Fruit fly (Drosophila melanogaster): Measurements from ENCODE around the gene CG7565.

Gene CG7565

dm6 chr3L:8069167-8069566 is 22.4 kb downstream of the CG7565 start, which contains the start of gene CG42590:
CG42590 (minus strand) TSS chr3L:8069267.
- TF ChIP-seq Jra (GFP tag; optimal IDR thresholded peaks at IDR 0.05) (no peak), br (GFP tag; optimal IDR thresholded peaks at IDR 0.05) (no peak), woc (GFP tag; optimal IDR thresholded peaks at IDR 0.05) (no peak), brk (GFP tag; optimal IDR thresholded peaks at IDR 0.05) (no peak), jim (GFP tag; optimal IDR thresholded peaks at IDR 0.05) (no peak), tai (GFP tag; optimal IDR thresholded peaks at IDR 0.05) (no peak), ey (GFP tag; optimal IDR thresholded peaks at IDR 0.05) (no peak), Dfd (GFP tag; optimal IDR thresholded peaks at IDR 0.05) (no peak), Rel (GFP tag; optimal IDR thresholded peaks at IDR 0.05) (no peak), Rel (tag; optimal IDR thresholded peaks at IDR 0.05) (no peak), Hnf4 (GFP tag; optimal IDR thresholded peaks at IDR 0.05) (no peak), N (GFP tag; optimal IDR thresholded peaks at IDR 0.05) (no peak), dmrt93B (GFP tag; optimal IDR thresholded peaks at IDR 0.05) (no peak), h (GFP tag; optimal IDR thresholded peaks at IDR 0.05) (no peak), sv (GFP tag; optimal IDR thresholded peaks at IDR 0.05) (no peak), Vsx2 (GFP tag; optimal IDR thresholded peaks at IDR 0.05; ENCODE audit: partially characterized antibody) (no peak), HLH106 (tag; optimal IDR thresholded peaks at IDR 0.05) (no peak)

dm6 chr3L:8068061-8068460 is 23.5 kb downstream of the CG7565 start:
- no peak for TF ChIP-seq Jra (GFP tag; optimal IDR thresholded peaks at IDR 0.05)
- no peak for TF ChIP-seq sage (GFP tag; optimal IDR thresholded peaks at IDR 0.05)
- no peak for TF ChIP-seq usp (GFP tag; optimal IDR thresholded peaks at IDR 0.05)
- TF ChIP-seq dl (GFP tag; optimal IDR thresholded peaks at IDR 0.05; ENCODE audit: insufficient read depth in 1 of 2, partially characterized antibody in 2 of 2): no peak
- TF ChIP-seq sv (GFP tag; optimal IDR thresholded peaks at IDR 0.05): no peak
- TF ChIP-seq N (GFP tag; optimal IDR thresholded peaks at IDR 0.05): no peak
- no peak for TF ChIP-seq h (GFP tag; optimal IDR thresholded peaks at IDR 0.05)
- no peak for TF ChIP-seq Dif (GFP tag; optimal IDR thresholded peaks at IDR 0.05; ENCODE audit: partially characterized antibody)
- TF ChIP-seq CG32264 (GFP tag; optimal IDR thresholded peaks at IDR 0.05): no peak
- no peak for TF ChIP-seq HLH106 (tag; optimal IDR thresholded peaks at IDR 0.05)
- no peak for TF ChIP-seq Dfd (GFP tag; optimal IDR thresholded peaks at IDR 0.05)
- no peak for TF ChIP-seq foxo (GFP tag; optimal IDR thresholded peaks at IDR 0.05)
- TF ChIP-seq OdsH (GFP tag; optimal IDR thresholded peaks at IDR 0.05): no peak
- TF ChIP-seq Hr83 (GFP tag; optimal IDR thresholded peaks at IDR 0.05; ENCODE audit: poor library complexity, severe bottlenecking): no peak
- no peak for TF ChIP-seq fru (GFP tag; optimal IDR thresholded peaks at IDR 0.05)
- no peak for TF ChIP-seq Rel (GFP tag; optimal IDR thresholded peaks at IDR 0.05)
- no peak for TF ChIP-seq Rel (tag; optimal IDR thresholded peaks at IDR 0.05)
- no peak for TF ChIP-seq Mio (GFP tag; optimal IDR thresholded peaks at IDR 0.05)
- no peak for TF ChIP-seq CG9705 (GFP tag; optimal IDR thresholded peaks at IDR 0.05)
- TF ChIP-seq psq (GFP tag; optimal IDR thresholded peaks at IDR 0.05): no peak

- TF ChIP-seq dsf (GFP tag; optimal IDR thresholded peaks at IDR 0.05; ENCODE audit: borderline replicate concordance) (no peak), br (GFP tag; optimal IDR thresholded peaks at IDR 0.05) (no peak), Myc (optimal IDR thresholded peaks at IDR 0.05) (no peak), h (GFP tag; optimal IDR thresholded peaks at IDR 0.05) (no peak), psq (GFP tag; optimal IDR thresholded peaks at IDR 0.05) (no peak), Vsx2 (GFP tag; optimal IDR thresholded peaks at IDR 0.05; ENCODE audit: partially characterized antibody) (no peak), Abd-B (GFP tag; optimal IDR thresholded peaks at IDR 0.05) (no peak), dmrt93B (GFP tag; optimal IDR thresholded peaks at IDR 0.05) (no peak), Jra (GFP tag; optimal IDR thresholded peaks at IDR 0.05) (no peak)
These were observed 24.1 kb downstream of the CG7565 start for dm6 chr3L:8067491-8067890.

dm6 chr3L:8065575-8066410 is 25.8 kb downstream of the CG7565 start:
- TF ChIP-seq lola (GFP tag; optimal IDR thresholded peaks at IDR 0.05) (no peak), brk (GFP tag; optimal IDR thresholded peaks at IDR 0.05) (no peak), Vsx2 (GFP tag; optimal IDR thresholded peaks at IDR 0.05; ENCODE audit: partially characterized antibody) (peak; percentile 7), tai (GFP tag; optimal IDR thresholded peaks at IDR 0.05) (no peak), Hr83 (GFP tag; optimal IDR thresholded peaks at IDR 0.05; ENCODE audit: poor library complexity, severe bottlenecking) (no peak), Dif (GFP tag; optimal IDR thresholded peaks at IDR 0.05; ENCODE audit: partially characterized antibody) (peak; percentile 2), usp (GFP tag; optimal IDR thresholded peaks at IDR 0.05) (no peak), dl (GFP tag; optimal IDR thresholded peaks at IDR 0.05; ENCODE audit: insufficient read depth in 1 of 2, partially characterized antibody in 2 of 2) (no peak), woc (GFP tag; optimal IDR thresholded peaks at IDR 0.05) (no peak), Myc (optimal IDR thresholded peaks at IDR 0.05) (peak; percentile 12), dsf (GFP tag; optimal IDR thresholded peaks at IDR 0.05; ENCODE audit: borderline replicate concordance) (no peak), sv (GFP tag; optimal IDR thresholded peaks at IDR 0.05) (no peak)

All from whole organism, wandering third instar larva.